Worm (Caenorhabditis elegans) whole organism, L4/young adult: ENCODE results near the gene cyp-33E2.
A peak's percentile ranks its signal among the peaks of the same experiment; 100 is the strongest.

Experiments
- W03F9.2 ChIP-seq: fragments of 150-350 bp; optimal IDR thresholded peaks from 2 replicates; lab custom pipeline; 2014; ENCODE audit warnings: missing biosample characterization, missing genetic modification characterization
- dao-5 ChIP-seq: sonication (generic microtip); optimal IDR thresholded peaks from 2 replicates; lab custom pipeline; 2016; ENCODE audit warnings: missing genotype, missing genetic modification characterization, moderate library complexity, missing compliant biosample characterization
- him-1 ChIP-seq: sonication (generic microtip); optimal IDR thresholded peaks from 2 replicates; lab custom pipeline; 2016; ENCODE audit warnings: missing genotype, missing genetic modification reagents, missing genetic modification characterization, missing compliant biosample characterization

cyp-33E2 gene

DNA sequence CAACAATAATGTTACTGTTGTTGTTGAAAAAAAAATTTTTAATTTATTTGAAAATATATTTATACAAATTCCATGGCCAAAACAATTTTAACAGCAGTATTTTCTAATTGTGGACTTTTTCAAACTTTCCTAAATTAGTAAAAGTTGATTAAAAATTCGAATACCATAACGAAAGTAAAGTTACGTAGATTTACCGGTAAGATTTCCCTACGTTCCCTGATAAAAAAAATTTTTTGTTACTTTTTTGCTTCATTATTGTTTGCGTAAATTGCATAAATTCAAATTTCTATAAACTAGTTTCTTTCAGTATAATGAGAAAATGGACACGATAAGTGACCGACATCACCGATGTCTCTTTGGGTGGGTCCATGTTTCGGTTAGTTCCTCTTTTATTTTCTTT lies 3.2 kb upstream of the cyp-33E2 start, which contains the start of gene F42A9.6:
Gene F42A9.6, plus strand, starts transcription at position 301 of the 400 bp plus-strand sequence.
- TF ChIP-seq dao-5 (tag; lab: Kevin White, UChicago) (no peak), W03F9.2 (tag; lab: Kevin White, UChicago) (no peak), him-1 (no peak)

DNA sequence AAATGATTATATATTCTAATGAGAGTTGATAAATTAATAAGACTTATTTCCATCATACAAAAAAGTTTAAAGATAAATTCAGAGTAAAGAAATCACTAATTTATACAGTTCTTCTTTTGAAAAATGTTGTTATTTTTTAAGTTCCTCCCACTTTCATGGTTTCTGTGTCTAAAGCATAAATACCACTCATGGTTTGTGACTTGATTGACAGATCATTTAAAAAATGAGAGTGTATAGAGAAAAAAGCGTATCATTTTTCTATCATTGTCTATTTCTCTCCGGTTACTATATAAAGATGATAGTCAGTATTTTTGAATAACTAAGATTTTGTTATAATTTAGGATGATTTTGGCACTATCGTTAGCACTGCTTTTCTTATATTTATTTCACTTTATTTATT lies 2.5 kb downstream of the cyp-33E2 start, which contains the start of gene cyp-33E3:
Gene cyp-33E3, plus strand, starts transcription at position 316 of the 400 bp plus-strand sequence.
- TF ChIP-seq dao-5 (tag; lab: Kevin White, UChicago), result no peak
- no peak for TF ChIP-seq him-1
- no peak for TF ChIP-seq W03F9.2 (tag; lab: Kevin White, UChicago)

DNA sequence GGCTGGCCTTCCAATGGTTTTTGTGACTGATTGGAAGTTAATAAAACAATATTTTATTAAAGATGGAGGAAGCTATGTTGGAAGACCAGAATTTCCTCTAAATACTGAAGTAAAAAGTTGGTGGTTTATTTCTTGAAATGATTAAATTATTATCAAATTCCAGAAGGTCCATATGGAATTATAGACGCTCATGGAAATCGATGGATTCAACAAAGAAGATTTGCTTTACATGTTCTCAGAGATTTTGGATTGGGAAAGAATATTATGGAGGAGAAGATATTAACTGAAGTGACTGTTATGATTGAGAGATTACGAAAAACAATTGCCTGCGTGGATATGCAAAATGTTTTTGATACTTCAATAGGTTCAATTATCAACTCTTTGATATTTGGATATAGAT lies 3.2 kb downstream of the cyp-33E2 start:
- TF ChIP-seq dao-5 (tag; lab: Kevin White, UChicago), result no peak
- no peak for TF ChIP-seq him-1

DNA sequence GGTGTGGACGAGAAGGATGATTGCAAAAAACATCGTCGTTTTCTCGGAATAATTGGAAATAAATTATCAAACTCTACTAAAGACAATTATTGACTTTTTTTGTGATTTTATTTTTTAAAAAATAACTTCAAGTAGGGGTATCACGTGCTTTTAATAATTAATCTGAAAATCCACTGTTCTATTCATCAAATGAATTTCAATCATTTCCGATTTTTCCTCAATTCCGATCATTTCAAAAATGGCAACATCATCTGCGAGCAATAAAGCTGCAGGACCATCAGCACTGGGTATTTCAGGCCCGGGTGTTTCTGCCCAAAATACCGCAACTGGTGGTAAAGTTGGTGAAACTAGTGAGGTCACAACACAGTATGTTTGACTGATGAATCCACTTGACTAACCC lies 4.9 kb downstream of the cyp-33E2 start, which contains the start of the genes F42A9.7 and F42A9.3:
Gene F42A9.7, minus strand, starts transcription at position 101 of the 400 bp plus-strand sequence.
Gene F42A9.3, plus strand, starts transcription at position 214 of the 400 bp plus-strand sequence.
- TF ChIP-seq W03F9.2 (tag; lab: Kevin White, UChicago) (no peak), him-1 (no peak), dao-5 (tag; lab: Kevin White, UChicago) (no peak)

DNA sequence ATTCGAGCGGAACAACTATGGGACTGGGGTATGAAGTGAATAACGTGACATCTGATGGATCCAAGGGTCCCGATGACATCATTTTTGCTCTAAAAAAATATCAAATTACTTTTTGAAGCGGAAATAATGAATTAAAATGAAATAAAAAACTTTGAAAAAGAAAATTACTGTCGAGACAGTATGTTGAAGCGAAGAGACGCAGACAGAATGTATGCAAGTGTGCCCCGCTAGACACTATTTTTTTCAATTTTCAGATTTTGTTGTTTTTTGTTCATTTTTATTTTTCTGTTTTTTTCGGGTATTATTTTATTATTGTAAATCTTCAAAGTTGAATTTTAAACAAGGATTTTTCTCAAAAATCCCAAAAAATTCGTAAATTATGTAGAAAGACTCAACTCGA lies 6.6 kb downstream of the cyp-33E2 start, which contains the start of gene F42A9.8:
Gene F42A9.8, minus strand, starts transcription at position 88 of the 400 bp plus-strand sequence.
- TF ChIP-seq him-1 (no peak), dao-5 (tag; lab: Kevin White, UChicago) (no peak), W03F9.2 (tag; lab: Kevin White, UChicago) (peak; percentile 20)

DNA sequence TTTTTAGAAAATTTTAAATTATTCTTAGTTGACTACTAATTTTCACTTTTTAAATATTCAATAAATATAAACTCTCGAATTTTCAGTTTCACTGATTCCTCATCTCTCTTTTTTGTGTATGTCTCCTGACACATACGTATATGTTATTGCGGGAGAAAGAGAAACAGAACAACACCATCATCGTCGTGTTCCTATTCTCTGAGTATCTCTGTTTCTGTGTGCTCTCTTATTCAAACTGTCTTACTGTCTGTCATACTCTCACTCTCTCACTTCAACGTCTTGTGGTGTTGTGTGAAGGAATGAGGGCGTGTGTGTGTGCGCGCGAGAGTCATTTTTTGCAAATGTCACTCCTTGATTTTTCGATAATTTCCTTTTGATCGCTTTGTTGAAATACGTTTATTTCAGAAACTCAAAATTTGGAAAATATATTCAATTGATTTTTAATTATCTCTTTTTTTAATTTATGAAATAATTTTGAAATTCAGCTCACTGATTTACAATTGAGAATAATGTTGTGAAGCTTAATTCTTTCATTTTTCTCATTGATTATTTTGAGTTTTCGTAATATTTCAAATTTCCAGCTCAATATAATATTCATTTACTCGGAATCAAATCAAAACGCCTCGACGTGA lies 8.1 kb downstream of the cyp-33E2 start, which contains the start of gene lin-49:
Gene lin-49, plus strand, starts transcription at position 582 of the 632 bp plus-strand sequence.
- TF ChIP-seq W03F9.2 (tag; lab: Kevin White, UChicago) (peak; percentile 61), him-1 (no peak), dao-5 (tag; lab: Kevin White, UChicago) (no peak)

DNA sequence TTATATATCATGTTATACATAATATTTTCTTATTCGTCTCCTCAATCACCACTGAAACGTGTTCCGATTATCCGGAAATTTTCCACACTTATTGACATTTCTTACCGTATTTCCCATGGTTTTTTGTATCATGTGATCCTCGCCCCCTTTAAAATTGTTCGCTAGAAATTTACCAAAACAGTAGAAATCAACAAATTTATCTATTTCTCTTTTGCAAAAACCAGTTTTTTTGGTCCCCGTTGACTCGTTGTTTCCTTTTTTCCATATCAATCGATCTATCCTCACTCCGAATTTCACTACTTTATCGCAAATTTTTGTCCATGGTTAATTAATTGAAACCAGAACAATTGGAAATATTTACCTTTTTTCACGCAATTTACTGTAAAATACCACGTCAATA lies 13.6 kb downstream of the cyp-33E2 start:
- no peak for TF ChIP-seq him-1
- no peak for TF ChIP-seq dao-5 (tag; lab: Kevin White, UChicago)
- no peak for TF ChIP-seq W03F9.2 (tag; lab: Kevin White, UChicago)

DNA sequence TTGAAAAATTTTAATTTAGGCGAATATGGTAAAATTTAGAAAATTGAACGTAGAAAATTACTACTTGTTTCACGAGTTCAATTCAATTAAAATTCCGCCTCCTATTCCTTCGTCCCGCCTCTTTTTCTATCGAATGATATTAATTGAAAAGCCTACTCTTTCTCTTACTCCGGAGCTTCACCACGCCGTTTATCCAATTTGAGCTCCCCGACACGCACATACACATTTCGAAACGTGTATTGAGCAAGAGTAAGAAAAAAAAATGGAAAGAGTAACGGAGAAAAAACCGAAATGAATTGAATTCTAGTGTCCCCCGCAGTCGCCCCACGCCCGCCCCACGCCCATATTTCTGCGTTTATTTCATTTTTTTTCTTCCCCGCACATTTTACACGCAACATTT lies 14.2 kb downstream of the cyp-33E2 start:
- TF ChIP-seq dao-5 (tag; lab: Kevin White, UChicago) (no peak), W03F9.2 (tag; lab: Kevin White, UChicago) (no peak), him-1 (no peak)

DNA sequence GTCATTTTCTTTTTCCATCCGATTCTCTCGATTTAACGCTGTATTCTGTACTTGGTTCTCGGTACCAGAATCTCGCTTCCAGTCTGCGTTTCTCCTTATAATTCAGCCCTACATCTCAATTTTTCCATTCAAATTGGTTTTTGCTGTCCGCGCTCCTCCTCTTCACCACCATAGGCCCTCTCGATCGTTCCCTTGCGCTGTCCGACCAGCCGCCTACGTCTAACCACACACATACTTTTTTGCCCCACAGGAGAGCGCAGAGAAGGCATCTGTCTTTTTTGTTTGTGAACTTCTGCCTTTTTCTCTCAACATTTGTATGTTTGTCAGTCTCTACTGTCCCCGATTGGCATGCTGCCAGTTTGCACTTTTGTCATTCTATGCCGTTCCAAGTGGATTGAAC lies 15.2 kb downstream of the cyp-33E2 start, which contains the start of gene F42A9.11:
Gene F42A9.11, plus strand, starts transcription at position 310 of the 400 bp plus-strand sequence.
- TF ChIP-seq dao-5 (tag; lab: Kevin White, UChicago), result no peak
- no peak for TF ChIP-seq him-1
- no peak for TF ChIP-seq W03F9.2 (tag; lab: Kevin White, UChicago)

DNA sequence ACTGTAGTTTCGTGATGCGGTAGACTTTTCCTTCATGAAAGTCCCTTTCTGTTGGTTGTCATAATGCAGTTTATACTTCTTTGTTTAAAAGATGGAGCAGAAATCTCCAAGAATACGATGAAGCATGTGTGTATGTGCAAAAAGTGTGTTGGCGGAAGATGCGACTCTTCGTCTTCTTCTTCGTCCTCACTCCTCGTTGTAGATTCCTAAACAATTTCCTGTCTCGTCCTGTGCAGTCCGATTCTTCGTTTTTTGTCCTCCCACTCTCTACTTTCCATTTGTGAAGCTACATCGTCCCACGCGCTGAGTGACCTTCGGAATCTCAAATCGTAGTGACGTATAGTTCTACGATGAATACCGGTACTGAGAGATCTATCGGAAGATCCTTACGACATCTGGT lies 16.1 kb downstream of the cyp-33E2 start:
- no peak for TF ChIP-seq him-1
- no peak for TF ChIP-seq W03F9.2 (tag; lab: Kevin White, UChicago)
- TF ChIP-seq dao-5 (tag; lab: Kevin White, UChicago), result no peak

DNA sequence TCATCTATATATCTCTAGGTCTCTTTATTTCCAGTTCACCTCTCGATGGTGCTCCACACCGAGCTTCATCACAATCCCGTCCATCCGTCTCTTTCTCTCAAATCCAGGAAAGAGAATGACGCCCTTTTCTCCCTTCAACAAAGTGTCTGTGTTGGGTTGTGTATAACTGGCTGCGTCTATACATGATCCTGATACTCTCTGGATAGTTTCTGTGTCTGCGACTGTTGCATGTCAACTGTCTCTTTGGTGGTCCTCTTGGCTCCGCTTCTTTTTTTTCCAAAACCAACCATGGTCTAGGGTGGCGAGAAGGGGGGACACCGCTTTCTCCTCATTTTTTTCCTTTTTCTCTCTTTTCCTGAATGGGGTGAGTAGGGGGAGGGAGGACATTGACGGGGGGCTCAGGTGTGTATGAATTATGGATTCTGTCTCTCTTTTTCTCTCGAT lies 17.5 kb downstream of the cyp-33E2 start:
- TF ChIP-seq him-1, result peak; percentile 67
- TF ChIP-seq W03F9.2 (tag; lab: Kevin White, UChicago), result no peak
- TF ChIP-seq dao-5 (tag; lab: Kevin White, UChicago), result no peak

DNA sequence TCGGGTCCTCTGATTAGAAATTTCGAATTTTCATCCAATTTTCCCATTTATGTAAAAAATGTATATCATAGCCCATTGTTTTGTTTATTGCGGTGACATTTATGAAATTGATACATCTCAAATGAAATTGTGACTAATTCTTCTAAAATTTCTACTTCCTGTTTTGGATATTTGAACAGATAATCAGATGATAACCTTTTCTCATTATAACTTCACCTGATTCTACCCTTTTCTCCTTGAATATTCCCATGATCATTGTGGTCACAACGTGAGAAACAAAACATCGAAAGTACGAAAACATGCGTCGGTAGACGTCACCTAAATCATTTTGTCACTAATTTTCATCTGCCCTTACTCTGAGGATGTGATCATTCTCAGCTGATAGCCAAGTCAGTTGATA lies 18.1 kb downstream of the cyp-33E2 start:
- TF ChIP-seq W03F9.2 (tag; lab: Kevin White, UChicago) (no peak), him-1 (no peak), dao-5 (tag; lab: Kevin White, UChicago) (no peak)

DNA sequence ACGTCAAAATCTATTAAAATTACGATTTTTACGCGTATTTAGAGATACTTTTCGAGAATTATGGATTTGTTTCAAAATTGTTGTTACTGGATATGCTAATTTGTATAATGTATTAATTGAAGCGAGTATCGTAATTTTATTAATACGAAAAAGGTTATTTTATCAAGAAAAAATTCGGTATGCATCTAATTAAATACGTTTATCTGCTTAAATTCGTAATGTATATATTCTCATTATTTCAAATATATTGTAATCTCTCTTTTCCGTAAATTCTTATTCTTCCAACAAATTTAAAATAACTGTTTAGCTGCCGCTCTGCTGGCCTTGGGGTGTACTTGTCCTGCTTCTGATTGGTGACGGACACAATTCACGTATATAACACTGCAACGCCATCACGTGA lies 18.9 kb downstream of the cyp-33E2 start, which contains the start of gene dgk-4:
Gene dgk-4, plus strand, starts transcription at position 301 of the 400 bp plus-strand sequence.
- TF ChIP-seq W03F9.2 (tag; lab: Kevin White, UChicago), result no peak
- TF ChIP-seq dao-5 (tag; lab: Kevin White, UChicago), result no peak
- TF ChIP-seq him-1, result no peak

DNA sequence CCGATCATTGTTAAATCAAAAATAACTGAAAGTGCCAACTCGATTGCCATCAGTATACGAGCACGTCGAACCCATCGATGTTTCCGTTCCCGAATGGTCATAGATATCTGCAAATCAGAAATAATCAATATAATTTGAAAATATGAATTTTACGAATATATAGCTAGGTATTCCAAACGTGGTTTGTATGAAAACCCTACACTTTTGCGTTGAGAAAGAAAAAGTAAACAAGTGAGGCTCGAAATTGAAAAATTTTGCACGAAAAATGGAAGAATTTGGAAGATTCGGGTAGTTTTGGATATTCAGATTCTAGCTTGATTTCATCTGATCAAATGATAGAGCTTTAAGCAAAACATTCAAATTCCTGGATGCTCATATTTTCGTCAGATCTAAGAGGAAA lies 26.6 kb downstream of the cyp-33E2 start, which contains the start of gene F42A9.9:
Gene F42A9.9, minus strand, starts transcription at position 101 of the 400 bp plus-strand sequence.
- no peak for TF ChIP-seq him-1
- TF ChIP-seq dao-5 (tag; lab: Kevin White, UChicago), result no peak
- TF ChIP-seq W03F9.2 (tag; lab: Kevin White, UChicago), result no peak
